Worm (Caenorhabditis elegans): ENCODE data around the gene sem-5.

sem-5 gene

DNA sequence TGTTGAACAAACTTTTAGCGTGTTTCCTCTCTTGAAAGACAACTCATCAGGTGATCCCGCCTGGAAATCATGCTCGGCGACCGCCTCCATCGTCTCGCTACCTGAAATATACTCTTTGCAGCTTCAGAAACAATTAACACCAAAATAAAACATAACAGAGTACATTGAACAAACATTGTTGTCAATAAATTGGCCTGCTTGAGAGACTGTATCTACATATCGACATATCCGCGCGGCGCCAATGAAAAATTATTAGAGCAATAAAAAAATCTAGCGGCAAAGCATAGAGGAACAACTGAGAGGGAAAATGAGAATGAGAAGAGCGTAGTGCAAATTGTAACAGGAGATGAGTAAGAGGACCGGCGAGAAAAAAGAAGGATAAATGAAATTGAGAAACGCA lies at the start of gene sem-5:
TSS of gene sem-5 (minus strand) at position 101 of the 400 bp plus-strand sequence.
- TF ChIP-seq M03D4.4 (tag; optimal IDR thresholded peaks at IDR 0.05) (peak; percentile 50), ceh-83 (GFP tag; optimal IDR thresholded peaks at IDR 0.05) (peak; percentile 39), lin-32 (GFP tag; optimal IDR thresholded peaks at IDR 0.05) (no peak), ztf-11 (tag; optimal IDR thresholded peaks at IDR 0.05) (no peak)

DNA sequence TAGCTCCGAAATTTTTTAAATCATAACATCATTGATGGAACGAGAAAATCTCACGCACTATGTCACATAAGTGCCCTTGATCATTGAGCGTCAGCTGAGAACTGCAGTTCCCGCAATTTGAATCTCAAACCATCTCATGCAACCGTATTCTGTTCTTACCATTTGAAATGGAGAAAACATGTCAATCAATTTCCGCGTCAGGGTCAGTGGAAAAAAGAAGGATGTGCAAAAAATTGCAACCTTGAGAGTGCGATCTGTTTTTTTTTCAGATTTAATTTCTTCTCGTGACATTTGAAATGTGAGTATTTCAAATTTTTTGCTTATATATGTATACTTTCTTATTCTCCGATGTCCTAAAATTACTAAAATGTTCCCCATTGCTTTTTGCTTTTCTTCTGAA lies 49.1 kb upstream of the sem-5 start:
- TF ChIP-seq mep-1 (tag; optimal IDR thresholded peaks at IDR 0.05) = no peak
- no peak for TF ChIP-seq unc-39 (tag; optimal IDR thresholded peaks at IDR 0.05)
- no peak for TF ChIP-seq hlh-1 (tag; optimal IDR thresholded peaks at IDR 0.05)
- TF ChIP-seq unc-62 (GFP tag; optimal IDR thresholded peaks at IDR 0.05) = no peak
- no peak for TF ChIP-seq nhr-76 (tag; optimal IDR thresholded peaks at IDR 0.05)
- TF ChIP-seq mls-2 (tag; optimal IDR thresholded peaks at IDR 0.05) = no peak
- TF ChIP-seq ham-2 (GFP tag; optimal IDR thresholded peaks at IDR 0.05) = no peak
- no peak for TF ChIP-seq zip-8 (tag; optimal IDR thresholded peaks at IDR 0.05)

DNA sequence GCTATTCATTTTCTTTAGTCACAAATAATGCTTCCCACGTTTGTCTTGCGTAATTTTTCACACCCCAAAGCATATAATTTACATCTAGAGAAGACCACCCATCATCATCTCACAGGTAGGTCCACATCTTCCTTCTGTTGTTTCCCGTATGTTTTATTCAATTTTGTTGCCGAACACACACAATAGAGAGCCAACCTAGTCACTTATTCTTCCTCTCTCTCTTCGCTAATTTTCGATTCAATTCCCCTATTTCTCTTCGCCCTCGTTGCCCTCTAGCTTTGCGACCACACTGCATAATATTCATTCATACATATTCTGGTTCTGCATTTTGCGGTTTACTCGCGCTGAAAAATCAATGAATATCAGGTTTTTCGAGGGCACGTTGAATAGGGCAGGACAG lies 44.4 kb upstream of the sem-5 start:
- TF ChIP-seq ces-1 (GFP tag; optimal IDR thresholded peaks at IDR 0.05) (peak; percentile 70), hlh-1 (tag; optimal IDR thresholded peaks at IDR 0.05) (no peak), sptf-1 (tag; optimal IDR thresholded peaks at IDR 0.05) (peak; percentile 10), nhr-2 (tag; optimal IDR thresholded peaks at IDR 0.05) (no peak)

DNA sequence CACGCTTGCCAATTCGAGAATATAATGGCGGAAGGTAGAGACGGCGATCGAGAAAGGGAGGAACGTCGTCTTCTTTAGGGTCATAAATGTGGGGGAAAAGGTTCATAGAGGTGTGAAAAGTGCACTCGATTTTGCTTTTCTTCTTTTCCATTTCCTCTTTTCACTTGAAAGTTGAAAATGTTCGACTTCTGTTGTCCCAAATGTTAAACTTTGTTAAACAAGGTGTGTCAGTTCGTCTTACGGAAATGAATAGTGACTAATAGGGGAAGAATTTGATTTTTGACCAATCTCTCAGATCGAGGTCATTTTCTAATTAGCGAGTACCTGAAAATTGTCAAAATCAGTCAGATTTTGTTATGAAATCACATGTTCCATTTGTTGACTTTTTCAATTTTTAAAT lies 43.3 kb upstream of the sem-5 start:
- TF ChIP-seq bed-3 (GFP tag; optimal IDR thresholded peaks at IDR 0.05) = no peak
- TF ChIP-seq ztf-11 (tag; optimal IDR thresholded peaks at IDR 0.05) = no peak
- no peak for TF ChIP-seq hlh-1 (tag; optimal IDR thresholded peaks at IDR 0.05)
- TF ChIP-seq elt-3 (tag; optimal IDR thresholded peaks at IDR 0.05) = no peak
- TF ChIP-seq mls-2 (tag; optimal IDR thresholded peaks at IDR 0.05) = no peak
- no peak for TF ChIP-seq mab-5 (tag; optimal IDR thresholded peaks at IDR 0.05)

DNA sequence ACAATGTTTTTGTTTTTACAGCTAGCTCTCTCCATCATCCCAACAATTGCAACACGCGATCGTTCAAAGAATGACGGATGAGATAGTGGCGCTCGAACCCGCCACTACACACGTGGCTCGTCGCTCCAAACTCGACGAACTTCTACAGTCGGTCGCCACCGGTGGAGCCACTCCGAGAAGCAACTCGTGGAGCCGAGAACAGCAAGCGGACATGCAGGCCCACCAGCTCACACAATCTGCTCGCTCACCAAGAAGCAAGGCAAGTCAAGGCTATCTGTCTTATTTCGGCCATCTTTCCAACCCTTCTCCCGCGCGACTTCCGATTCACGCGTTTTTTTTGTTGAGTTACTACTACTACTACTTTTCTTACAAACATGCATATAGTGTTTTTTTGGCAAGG lies 42.1 kb upstream of the sem-5 start, which contains the start of the genes F45E1.1 and F45E1.2:
TSS of gene F45E1.1 (plus strand) at position 20 of the 400 bp plus-strand sequence.
TSS of gene F45E1.2 (plus strand) at position 71 of the 400 bp plus-strand sequence.
- TF ChIP-seq mep-1 (tag; optimal IDR thresholded peaks at IDR 0.05) = no peak
- no peak for TF ChIP-seq M03D4.4 (tag; optimal IDR thresholded peaks at IDR 0.05)
- no peak for TF ChIP-seq sem-2 (GFP tag; optimal IDR thresholded peaks at IDR 0.05)
- no peak for TF ChIP-seq ceh-83 (GFP tag; optimal IDR thresholded peaks at IDR 0.05)
- no peak for TF ChIP-seq lin-32 (GFP tag; optimal IDR thresholded peaks at IDR 0.05)

DNA sequence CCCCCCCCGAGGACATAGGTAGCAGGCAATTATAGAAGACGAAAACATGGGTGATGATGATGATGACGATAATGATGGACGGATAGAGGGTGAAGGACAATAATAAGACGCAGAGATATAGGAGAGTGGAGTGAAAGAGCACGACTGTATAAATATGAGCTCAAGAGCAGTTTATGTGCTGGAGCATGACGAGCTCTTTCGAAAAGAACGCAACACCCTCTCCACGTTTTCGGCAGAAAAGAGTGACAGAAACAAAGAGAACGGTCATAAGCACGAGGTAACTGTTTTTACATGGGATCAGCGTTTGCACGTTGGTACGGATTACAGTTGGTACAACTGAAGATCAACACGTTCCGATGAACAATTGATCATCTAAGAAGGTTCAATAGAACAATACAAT lies 37.4 kb upstream of the sem-5 start:
- peak; percentile 14 for TF ChIP-seq ceh-43 (GFP tag; optimal IDR thresholded peaks at IDR 0.05)
- TF ChIP-seq ces-1 (GFP tag; optimal IDR thresholded peaks at IDR 0.05) = no peak
- no peak for TF ChIP-seq sem-2 (GFP tag; optimal IDR thresholded peaks at IDR 0.05)
- peak; percentile 8 for TF ChIP-seq pha-4 (tag; optimal IDR thresholded peaks at IDR 0.05)

DNA sequence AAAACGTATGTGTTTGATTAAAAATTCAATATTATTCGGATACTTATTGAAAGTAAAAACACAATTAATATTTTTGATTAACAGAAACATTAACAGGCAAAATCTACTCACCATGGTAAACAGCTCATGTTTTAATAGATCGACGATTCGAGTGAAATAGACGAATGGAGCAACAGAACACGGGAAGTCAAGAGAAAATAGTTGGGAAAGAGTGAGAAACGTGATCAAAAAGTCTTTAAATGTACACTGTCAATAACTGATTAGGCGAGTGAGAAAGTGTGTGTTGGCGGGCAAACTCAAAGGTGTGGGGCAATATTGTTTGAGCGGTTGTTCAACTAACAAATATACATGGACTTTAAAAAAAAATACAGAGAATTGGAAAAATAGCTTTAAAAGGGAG lies 36.4 kb upstream of the sem-5 start, which contains the start of gene sdpn-1:
TSS of gene sdpn-1 (minus strand) at position 262 of the 400 bp plus-strand sequence.
- TF ChIP-seq pha-4 (tag; optimal IDR thresholded peaks at IDR 0.05) (no peak), nhr-12 (tag; optimal IDR thresholded peaks at IDR 0.05) (no peak), elt-1 (tag; optimal IDR thresholded peaks at IDR 0.05; ENCODE audit: borderline replicate concordance, insufficient read depth) (no peak), sptf-1 (tag; optimal IDR thresholded peaks at IDR 0.05) (no peak), ham-2 (GFP tag; optimal IDR thresholded peaks at IDR 0.05) (no peak), lsy-2 (tag; optimal IDR thresholded peaks at IDR 0.05) (no peak), elt-3 (tag; optimal IDR thresholded peaks at IDR 0.05) (no peak), M03D4.4 (tag; optimal IDR thresholded peaks at IDR 0.05) (no peak), nhr-237 (tag; optimal IDR thresholded peaks at IDR 0.05) (no peak), lin-13 (tag; optimal IDR thresholded peaks at IDR 0.05) (no peak), hlh-1 (tag; optimal IDR thresholded peaks at IDR 0.05) (no peak), blmp-1 (tag; optimal IDR thresholded peaks at IDR 0.05) (no peak), ztf-11 (tag; optimal IDR thresholded peaks at IDR 0.05) (no peak), nhr-2 (tag; optimal IDR thresholded peaks at IDR 0.05) (no peak), ceh-39 (tag; optimal IDR thresholded peaks at IDR 0.05) (no peak)
